Worm (Caenorhabditis elegans) whole organism, dauer: Measurements from ENCODE around the gene gly-11.
"Not testable (repeated sequence)": the region's sequence is repeated elsewhere in the genome, so short reads cannot be mapped to it uniquely, and the experiment has no call there.

Source experiments
- unc-62 ChIP-seq: sonication (generic microtip); optimal IDR thresholded peaks from 2 replicates; lab custom pipeline; 2017; ENCODE audit warnings: missing biosample characterization, missing genetic modification reagents, missing genetic modification characterization

Gene gly-11

ce11 chrIII:12177145-12177544 lies at the start of gene gly-11:
TSS of gene gly-11 (minus strand) at chrIII:12177245.
- not testable (repeated sequence) for TF ChIP-seq unc-62 (GFP tag; lab: Kevin White, UChicago)

ce11 chrIII:12226089-12226682 lies 49.1 kb upstream of the gly-11 start, which contains the start of the genes Y75B8A.18 and Y75B8A.19:
TSS of gene Y75B8A.18 (minus strand) at chrIII:12226230.
TSS of gene Y75B8A.19 (plus strand) at chrIII:12226632.
- no peak for TF ChIP-seq unc-62 (GFP tag; lab: Kevin White, UChicago)

DNA sequence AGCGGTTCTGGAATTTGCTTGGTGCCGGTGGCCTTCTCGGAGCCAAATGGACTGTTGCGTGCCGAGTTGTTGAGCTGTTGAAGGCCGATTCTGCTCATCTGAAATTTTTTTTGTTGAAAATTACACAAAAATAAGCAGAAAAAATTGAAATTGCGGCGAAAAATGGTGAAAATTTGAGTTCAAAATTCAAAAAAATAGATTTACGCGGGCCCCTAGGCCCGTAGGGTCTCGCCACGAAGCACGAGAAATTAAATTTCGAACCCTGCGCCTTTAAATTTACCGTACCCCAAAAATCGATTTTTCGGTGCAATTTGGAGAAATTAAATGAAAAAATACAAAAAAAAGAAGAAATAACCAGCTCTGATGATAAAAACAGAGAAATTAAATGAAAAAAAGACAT lies 48.2 kb upstream of the gly-11 start, which contains the start of gene gmn-1:
Gene gmn-1 (minus strand): TSS at position 98 of the 400 bp plus-strand sequence.
- no peak for TF ChIP-seq unc-62 (GFP tag; lab: Kevin White, UChicago)

ce11 chrIII:12223208-12223607 lies 46.2 kb upstream of the gly-11 start:
- TF ChIP-seq unc-62 (GFP tag; lab: Kevin White, UChicago): no peak

DNA sequence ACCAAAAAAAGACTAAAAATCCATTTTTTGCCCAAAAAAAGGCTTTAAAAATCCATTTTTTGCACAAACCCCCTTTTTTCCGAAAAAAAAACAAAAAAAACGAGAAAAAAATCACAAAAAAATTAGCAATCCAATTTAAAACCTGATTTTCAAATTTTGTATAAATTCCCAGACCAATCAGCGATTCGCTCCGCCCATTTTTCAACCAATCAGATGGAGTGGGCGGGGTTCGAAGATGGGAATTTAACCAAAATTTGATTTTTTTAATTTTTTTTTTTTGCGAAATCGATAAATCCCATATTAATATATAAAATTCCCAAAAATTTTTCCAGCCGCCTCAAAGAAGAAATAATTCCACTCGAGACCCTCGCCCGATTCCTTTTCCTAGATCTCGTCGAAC lies 44.4 kb upstream of the gly-11 start:
- TF ChIP-seq unc-62 (GFP tag; lab: Kevin White, UChicago): no peak

- no peak for TF ChIP-seq unc-62 (GFP tag; lab: Kevin White, UChicago)
These were observed 43.8 kb upstream of the gly-11 start for ce11 chrIII:12220820-12221219.

DNA sequence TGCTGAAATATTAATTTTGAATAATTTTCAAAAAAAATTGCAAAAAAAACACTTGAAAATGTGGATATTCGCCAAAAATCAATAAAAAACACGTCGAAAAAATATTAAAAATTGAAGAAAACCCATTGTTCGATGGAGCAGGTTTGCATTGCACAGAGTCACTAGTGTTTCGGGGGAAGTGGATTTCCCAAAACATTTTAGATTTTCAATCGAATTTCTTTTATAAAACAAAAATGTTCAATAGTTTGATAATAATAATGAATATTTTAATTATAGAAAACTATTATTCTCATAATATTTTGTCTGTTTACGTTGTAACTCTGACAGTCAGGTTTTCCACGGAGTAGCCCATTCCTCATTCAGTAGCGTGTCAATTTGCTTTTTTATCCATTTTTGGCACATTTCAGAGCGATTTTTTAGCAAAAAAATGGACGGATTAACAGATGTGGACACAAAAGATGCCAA lies 41.6 kb upstream of the gly-11 start, which contains the start of the genes gex-4 and gphr-1:
Gene gex-4 (minus strand): TSS at position 2 of the 465 bp plus-strand sequence.
Gene gphr-1 (plus strand): TSS at position 415 of the 465 bp plus-strand sequence.
- TF ChIP-seq unc-62 (GFP tag; lab: Kevin White, UChicago): no peak

DNA sequence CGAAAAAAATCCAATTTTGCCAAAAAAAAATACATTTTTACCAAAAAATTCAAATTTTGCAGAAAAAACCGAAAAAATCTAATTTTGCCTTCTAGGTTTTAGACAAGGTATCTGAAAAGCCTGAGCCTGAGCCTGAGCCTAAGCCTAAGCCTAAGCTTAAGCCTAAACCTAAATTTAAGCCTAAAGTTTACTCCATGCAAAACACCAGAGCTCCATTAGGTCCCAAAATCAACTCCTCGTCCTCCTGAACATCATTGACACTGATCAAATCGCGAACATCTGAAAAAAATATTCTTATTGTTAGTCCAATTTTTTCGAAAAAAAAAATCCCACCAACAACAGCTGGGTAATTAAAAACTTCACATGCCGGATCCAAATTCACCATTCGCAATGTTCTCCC lies 41.0 kb upstream of the gly-11 start:
- TF ChIP-seq unc-62 (GFP tag; lab: Kevin White, UChicago): no peak

ce11 chrIII:12215596-12215995 lies 38.6 kb upstream of the gly-11 start, which contains the start of gene Y75B8A.13:
TSS of gene Y75B8A.13 (minus strand) at chrIII:12215696.
- TF ChIP-seq unc-62 (GFP tag; lab: Kevin White, UChicago): no peak

ce11 chrIII:12207574-12207973 lies 30.5 kb upstream of the gly-11 start:
- no peak for TF ChIP-seq unc-62 (GFP tag; lab: Kevin White, UChicago)

DNA sequence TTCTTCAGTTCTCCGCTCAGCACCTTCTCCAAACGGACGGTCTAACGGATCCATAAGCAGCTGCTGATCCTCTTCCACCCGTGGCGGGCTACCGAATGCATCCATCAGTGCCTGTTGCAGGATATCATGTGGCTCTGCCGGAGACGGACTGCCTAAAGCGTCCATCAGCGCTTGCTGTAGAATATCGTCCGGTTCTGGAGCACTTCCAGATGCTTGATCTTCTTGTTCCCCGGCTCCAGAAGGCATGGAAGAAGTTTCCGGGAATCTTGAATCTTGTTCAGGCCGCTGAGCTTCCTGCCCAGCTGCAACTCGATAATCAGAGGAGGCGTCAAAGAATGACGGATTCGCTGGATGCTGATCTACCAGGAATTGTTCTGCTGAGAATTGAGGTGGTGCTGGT lies 28.2 kb upstream of the gly-11 start:
- no peak for TF ChIP-seq unc-62 (GFP tag; lab: Kevin White, UChicago)

DNA sequence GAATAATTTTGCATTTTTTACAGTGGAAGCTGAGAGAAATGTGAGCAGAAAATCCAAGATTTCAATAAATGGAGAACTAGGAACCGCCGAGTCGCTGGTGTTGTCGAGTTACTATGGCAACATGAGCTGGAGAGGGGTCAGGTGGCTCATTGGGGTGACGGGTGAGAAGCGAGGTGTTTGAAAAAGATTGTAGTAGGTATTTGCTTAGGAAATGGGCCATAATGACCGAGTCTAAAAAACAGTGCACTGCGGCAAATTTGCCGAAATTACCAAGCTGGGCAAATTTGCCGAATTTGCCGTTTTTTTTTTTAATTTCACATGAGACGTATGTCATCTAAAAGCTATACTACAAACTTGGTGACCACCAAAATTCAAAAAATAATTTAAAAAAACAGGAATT lies 25.4 kb upstream of the gly-11 start, which contains the start of gene osm-12:
Gene osm-12 (minus strand): TSS at position 101 of the 400 bp plus-strand sequence.
- no peak for TF ChIP-seq unc-62 (GFP tag; lab: Kevin White, UChicago)

- TF ChIP-seq unc-62 (GFP tag; lab: Kevin White, UChicago): no peak
These were observed 21.1 kb upstream of the gly-11 start for ce11 chrIII:12198135-12198534.

- TF ChIP-seq unc-62 (GFP tag; lab: Kevin White, UChicago): no peak
These were observed 18.9 kb upstream of the gly-11 start for ce11 chrIII:12195991-12196390.

DNA sequence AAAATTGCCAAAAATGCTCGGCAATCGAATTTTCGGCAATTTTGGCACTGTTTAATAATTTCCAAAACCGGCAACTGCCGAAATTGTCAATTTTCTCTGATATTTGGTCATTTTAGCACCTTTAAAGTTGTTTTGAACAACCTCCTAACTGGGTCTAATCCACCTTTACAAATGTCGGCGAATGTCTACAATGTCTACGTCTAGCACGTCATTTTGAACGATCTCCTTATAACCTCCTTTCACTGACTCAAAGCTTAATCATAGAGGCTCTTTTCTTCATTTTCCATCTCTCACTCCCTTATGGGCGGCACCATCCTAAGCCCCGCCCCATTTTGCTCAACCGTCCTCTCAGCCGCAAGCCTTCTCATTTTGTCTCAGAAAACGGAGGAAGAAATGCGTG lies 17.1 kb upstream of the gly-11 start, which contains the start of gene Y75B8A.44:
Gene Y75B8A.44 (plus strand): TSS at position 301 of the 400 bp plus-strand sequence.
- TF ChIP-seq unc-62 (GFP tag; lab: Kevin White, UChicago): no peak

DNA sequence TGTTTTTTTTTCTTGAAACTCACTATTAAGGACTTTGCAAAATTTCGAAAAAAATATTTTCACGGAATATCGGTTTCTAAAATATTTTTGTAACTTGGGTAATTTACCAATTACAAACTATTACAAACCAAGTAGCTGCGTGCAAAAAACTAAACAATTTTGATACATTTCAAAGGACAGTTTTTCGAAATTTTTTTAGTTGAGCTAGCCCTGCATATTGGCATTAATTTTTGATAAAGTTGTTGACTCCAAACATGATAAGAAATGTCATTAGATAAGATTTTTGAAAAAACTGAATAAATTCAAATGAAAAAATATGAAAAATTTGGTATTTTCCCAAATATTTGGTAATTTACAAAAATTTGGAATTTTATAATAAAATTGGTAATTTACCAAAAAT lies 11.2 kb upstream of the gly-11 start:
- no peak for TF ChIP-seq unc-62 (GFP tag; lab: Kevin White, UChicago)

ce11 chrIII:12186111-12186510 lies 9.1 kb upstream of the gly-11 start, which contains the start of gene lury-1:
TSS of gene lury-1 (plus strand) at chrIII:12186411.
- no peak for TF ChIP-seq unc-62 (GFP tag; lab: Kevin White, UChicago)
